Worm (Caenorhabditis elegans): ENCODE data around the gene ZK355.3.

Gene ZK355.3

DNA sequence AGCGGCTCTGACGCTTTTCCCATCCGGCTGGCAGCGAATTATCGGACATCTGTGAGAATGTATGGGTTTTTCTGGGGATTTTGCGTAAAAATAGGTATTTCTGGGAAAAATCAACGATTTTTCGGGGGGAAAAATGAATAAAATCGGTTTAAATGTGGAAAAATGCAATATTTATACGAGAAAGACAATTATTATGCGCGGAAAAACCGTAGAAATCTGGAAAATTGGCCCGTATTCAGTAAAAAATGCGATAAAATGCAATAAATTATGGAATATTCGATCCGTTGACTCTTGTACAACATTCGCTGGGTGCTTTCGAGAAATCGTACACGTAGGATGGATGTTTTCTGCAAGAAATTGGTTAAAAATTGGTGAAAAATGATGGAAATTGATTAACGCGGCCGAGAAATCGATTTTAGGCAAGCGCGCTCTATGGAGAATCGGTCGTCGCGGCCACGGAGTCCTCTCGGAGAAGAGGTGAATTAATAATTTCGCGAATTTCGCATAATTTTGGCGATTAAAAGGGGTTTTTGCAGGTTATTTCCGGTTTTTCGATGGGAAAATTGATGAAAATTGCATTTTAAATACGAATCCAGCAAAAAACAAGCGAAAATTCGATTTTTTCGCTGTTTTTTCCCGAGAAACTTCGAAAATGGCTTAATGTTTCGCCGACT is 38.3 kb downstream of the ZK355.3 start, which contains the start of gene pinn-1:
Gene pinn-1, minus strand, starts transcription at position 51 of the 674 bp plus-strand sequence.
- TF ChIP-seq sem-4 (tag; optimal IDR thresholded peaks at IDR 0.05) (peak; percentile 83), elt-1 (tag; optimal IDR thresholded peaks at IDR 0.05) (no peak), mdl-1 (tag; optimal IDR thresholded peaks at IDR 0.05) (peak in 1 of 2 experiments; percentile 10), nhr-6 (tag; optimal IDR thresholded peaks at IDR 0.05) (peak; percentile 14), nhr-21 (tag; optimal IDR thresholded peaks at IDR 0.05) (peak; percentile 87), nhr-77 (tag; optimal IDR thresholded peaks at IDR 0.05) (peak; percentile 73), lin-11 (tag; optimal IDR thresholded peaks at IDR 0.05) (peak; percentile 78), ceh-16 (tag; optimal IDR thresholded peaks at IDR 0.05) (peak; percentile 73), ztf-11 (tag; optimal IDR thresholded peaks at IDR 0.05) (no peak), unc-39 (tag; optimal IDR thresholded peaks at IDR 0.05) (no peak), mab-5 (tag; optimal IDR thresholded peaks at IDR 0.05) (peak; percentile 61), zag-1 (tag; optimal IDR thresholded peaks at IDR 0.05) (peak; percentile 66), fos-1 (tag; optimal IDR thresholded peaks at IDR 0.05) (peak; percentile 85), sma-9 (GFP tag; optimal IDR thresholded peaks at IDR 0.05) (peak; percentile 94), sma-9 (tag; optimal IDR thresholded peaks at IDR 0.05) (no peak), alr-1 (tag; optimal IDR thresholded peaks at IDR 0.05) (no peak), mbf-1 (tag; optimal IDR thresholded peaks at IDR 0.05) (no peak), unc-55 (GFP tag; optimal IDR thresholded peaks at IDR 0.05) (peak; percentile 94), lin-39 (tag; optimal IDR thresholded peaks at IDR 0.05) (no peak), dmd-4 (tag; optimal IDR thresholded peaks at IDR 0.05) (no peak), Y55F3AM.14 (GFP tag; optimal IDR thresholded peaks at IDR 0.05) (peak; percentile 50), sma-3 (GFP tag; optimal IDR thresholded peaks at IDR 0.05) (peak; percentile 93), snpc-4 (tag; optimal IDR thresholded peaks at IDR 0.05) (peak; percentile 60), aly-2 (tag; optimal IDR thresholded peaks at IDR 0.05) (no peak), ztf-4 (tag; optimal IDR thresholded peaks at IDR 0.05) (peak; percentile 53), R02D3.7 (tag; optimal IDR thresholded peaks at IDR 0.05) (peak; percentile 10), F13H6.1 (tag; optimal IDR thresholded peaks at IDR 0.05) (peak; percentile 90), ceh-82 (tag; optimal IDR thresholded peaks at IDR 0.05) (peak; percentile 48), lin-13 (GFP tag; optimal IDR thresholded peaks at IDR 0.05) (peak; percentile 95), nhr-25 (tag; optimal IDR thresholded peaks at IDR 0.05) (peak; percentile 88), nhr-11 (tag; optimal IDR thresholded peaks at IDR 0.05) (no peak), unc-62 (GFP tag; optimal IDR thresholded peaks at IDR 0.05) (no peak), peb-1 (tag; optimal IDR thresholded peaks at IDR 0.05) (no peak), C34F6.9 (tag; optimal IDR thresholded peaks at IDR 0.05) (peak; percentile 87), gmeb-1 (tag; optimal IDR thresholded peaks at IDR 0.05) (peak; percentile 87), ZK546.5 (tag; optimal IDR thresholded peaks at IDR 0.05) (no peak), nhr-10 (tag; optimal IDR thresholded peaks at IDR 0.05) (peak; percentile 62), skn-1 (tag; optimal IDR thresholded peaks at IDR 0.05) (no peak), nhr-237 (tag; optimal IDR thresholded peaks at IDR 0.05) (no peak), lsy-2 (tag; optimal IDR thresholded peaks at IDR 0.05) (peak; percentile 88 to 91), elt-3 (tag; optimal IDR thresholded peaks at IDR 0.05) (no peak), nhr-12 (tag; optimal IDR thresholded peaks at IDR 0.05) (peak; percentile 56), egl-27 (tag; optimal IDR thresholded peaks at IDR 0.05) (peak; percentile 61), ztf-1 (GFP tag; conservative IDR thresholded peaks at IDR 0.05) (0 out of 2 replicates have a peak, but pooled peaks have one; percentile 56), crh-2 (tag; optimal IDR thresholded peaks at IDR 0.05) (peak; percentile 87), ama-1 (optimal IDR thresholded peaks at IDR 0.05) (no peak), nhr-129 (tag; optimal IDR thresholded peaks at IDR 0.05) (peak; percentile 63), blmp-1 (tag; optimal IDR thresholded peaks at IDR 0.05; ENCODE audit: insufficient read depth) (no peak), nhr-23 (tag; optimal IDR thresholded peaks at IDR 0.05) (no peak)
